Worm (Caenorhabditis elegans) whole organism, young adult: Measurements from ENCODE around the gene col-124.

Source experiments
- F23B12.7 ChIP-seq: sonication (generic microtip); optimal IDR thresholded peaks from 2 replicates; lab custom pipeline; 2017; ENCODE audit warnings: missing genetic modification characterization, mild to moderate bottlenecking, missing compliant biosample characterization, antibody characterized with exemption, moderate library complexity; ENCODE audit not compliant: insufficient read depth
- Y53G8AR.9 ChIP-seq: fragments of 200-800 bp; sonication (Bioruptor generic); conservative IDR thresholded peaks from 2 replicates; pipeline ENCODE4 v1.3.6; 2022; ENCODE audit warnings: missing genetic modification reagents, missing genetic modification characterization, missing compliant biosample characterization
- ZK185.1 ChIP-seq: sonication (generic microtip); optimal IDR thresholded peaks from 2 replicates; lab custom pipeline; 2016; ENCODE audit warnings: mild to moderate bottlenecking, missing genetic modification characterization, missing compliant biosample characterization; ENCODE audit not compliant: poor library complexity, severe bottlenecking
- aptf-2 ChIP-seq: fragments of 200-800 bp; sonication (Bioruptor generic); conservative IDR thresholded peaks from 2 replicates; pipeline ENCODE4 v1.3.6; 2022; ENCODE audit warnings: missing genetic modification reagents, missing genetic modification characterization, missing compliant biosample characterization

DNA sequence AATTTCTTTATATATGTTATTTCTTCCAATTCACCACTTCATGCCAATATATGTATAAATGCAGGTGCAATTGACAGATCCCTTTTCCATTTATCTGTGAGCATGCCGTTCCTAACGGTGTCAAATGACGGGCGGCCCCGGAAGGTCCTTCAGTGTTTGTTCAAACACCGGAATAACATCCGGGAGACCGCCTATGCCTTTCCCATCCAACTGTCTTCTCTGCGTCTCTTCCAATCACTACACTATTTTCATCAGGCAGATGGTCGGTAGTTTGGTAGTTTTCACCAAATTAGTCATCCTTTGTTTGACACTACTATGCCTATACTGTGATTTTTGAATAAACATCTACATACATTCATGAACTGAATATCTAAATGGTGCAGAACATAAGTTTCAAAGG is 25.7 kb upstream of the col-124 start:
- TF ChIP-seq aptf-2 (GFP tag; lab: Robert Waterston, UW): no peak
- no peak for TF ChIP-seq ZK185.1 (tag; lab: Kevin White, UChicago)
- no peak for TF ChIP-seq Y53G8AR.9
- no peak for TF ChIP-seq F23B12.7
